Worm (Caenorhabditis elegans) whole organism, L3 larva: ENCODE data around the gene Y57G11A.5.

Source experiments
- daf-12 ChIP-seq: fragments of 150-350 bp; optimal IDR thresholded peaks from 2 replicates; lab custom pipeline; 2014; ENCODE audit warnings: missing biosample characterization, missing genetic modification reagents, missing genetic modification characterization
- mdl-1 ChIP-seq: fragments of 150-350 bp; optimal IDR thresholded peaks from 2 replicates; lab custom pipeline; 2014; ENCODE audit warnings: missing biosample characterization, missing genetic modification characterization
- nhr-237 ChIP-seq: fragments of 150-350 bp; optimal IDR thresholded peaks from 2 replicates; lab custom pipeline; 2014; ENCODE audit warnings: missing biosample characterization, missing genetic modification characterization
- nhr-25 ChIP-seq: sonication (generic microtip); optimal IDR thresholded peaks from 2 replicates; lab custom pipeline; 2017; ENCODE audit warnings: missing biosample characterization, missing genetic modification characterization
- unc-39 ChIP-seq: sonication (generic microtip); optimal IDR thresholded peaks from 4 replicates; lab custom pipeline; 2017; ENCODE audit warnings: missing biosample characterization, missing genetic modification characterization

- no peak for TF ChIP-seq mdl-1 (tag; lab: Kevin White, UChicago)
- no peak for TF ChIP-seq unc-39 (tag; lab: Kevin White, UChicago)
- TF ChIP-seq nhr-25, result no peak
- no peak for TF ChIP-seq daf-12
- TF ChIP-seq nhr-237 (tag; lab: Kevin White, UChicago), result no peak
These were observed 45.5 kb downstream of the Y57G11A.5 start for ce11 chrIV:14466837-14467236.
